Worm (Caenorhabditis elegans) whole organism, midembryonic: ENCODE data around the gene exos-4.2.

Experiments used
- T22C8.4 ChIP-seq: fragments of 200-800 bp; sonication (Bioruptor generic); IDR thresholded peaks from 2 replicates; pipeline ENCODE4 v1.3.6; 2022; ENCODE audit warnings: missing genetic modification characterization, missing compliant biosample characterization
- cog-1 ChIP-seq: sonication (generic microtip); optimal IDR thresholded peaks from 2 replicates; lab custom pipeline; 2016; ENCODE audit warnings: missing genetic modification characterization, missing compliant biosample characterization
- flt-1 ChIP-seq: fragments of 200-800 bp; sonication (Bioruptor generic); IDR thresholded peaks from 2 replicates; pipeline ENCODE4 v1.3.6; 2022; ENCODE audit warnings: missing genetic modification characterization, missing compliant biosample characterization
- klf-2 ChIP-seq: fragments of 200-800 bp; sonication (Bioruptor generic); conservative IDR thresholded peaks from 2 replicates; pipeline ENCODE4 v1.3.6; 2022; ENCODE audit warnings: missing genetic modification reagents, missing genetic modification characterization, missing compliant biosample characterization
- med-1 ChIP-seq: sonication (generic microtip); optimal IDR thresholded peaks from 2 replicates; lab custom pipeline; 2017; ENCODE audit warnings: missing genetic modification characterization, mild to moderate bottlenecking, missing compliant biosample characterization, antibody characterized with exemption, missing genetic modification reagents; ENCODE audit not compliant: insufficient read depth
- ref-1 ChIP-seq: fragments of 200-800 bp; sonication (Bioruptor generic); conservative IDR thresholded peaks from 2 replicates; pipeline ENCODE4 v1.3.6; 2022; ENCODE audit warnings: missing genetic modification reagents, missing genetic modification characterization, missing compliant biosample characterization
- tab-1 ChIP-seq: fragments of 200-800 bp; sonication (Bioruptor generic); IDR thresholded peaks from 2 replicates; pipeline ENCODE4 v1.3.6; 2022; ENCODE audit warnings: missing genetic modification characterization, missing compliant biosample characterization
- ztf-23 ChIP-seq: fragments of 200-800 bp; sonication (Bioruptor generic); IDR thresholded peaks from 2 replicates; pipeline ENCODE4 v1.3.6; 2022; ENCODE audit warnings: missing genetic modification reagents, missing genetic modification characterization, missing compliant biosample characterization
- ztf-29 ChIP-seq: fragments of 200-800 bp; sonication (Bioruptor generic); IDR thresholded peaks from 2 replicates; pipeline ENCODE4 v1.3.6; 2022; ENCODE audit warnings: missing genetic modification reagents, missing genetic modification characterization, missing compliant biosample characterization

ce11 chrIII:909540-909939, 49.5 kb downstream of the exos-4.2 start, which contains the start of gene crls-1:
- TF ChIP-seq flt-1 (GFP tag; lab: Robert Waterston, UW) (no peak), ztf-29 (GFP tag; lab: Robert Waterston, UW) (no peak), ref-1 (GFP tag; lab: Robert Waterston, UW) (no peak), ztf-23 (no peak), T22C8.4 (no peak), cog-1 (tag; lab: Kevin White, UChicago) (no peak), med-1 (GFP tag; lab: Kevin White, UChicago) (no peak), klf-2 (GFP tag; lab: Robert Waterston, UW) (no peak), tab-1 (no peak)
